Worm (Caenorhabditis elegans) whole organism, young adult: ENCODE data around the gene Y45G12B.2.

Experiments
- B0019.2 ChIP-seq: fragments of 200-800 bp; sonication (Bioruptor generic); conservative IDR thresholded peaks from 2 replicates; pipeline ENCODE4 v1.3.6; 2022; ENCODE audit warnings: missing genetic modification reagents, missing genetic modification characterization, missing compliant biosample characterization
- B0261.1 ChIP-seq: sonication (generic microtip); optimal IDR thresholded peaks from 2 replicates; lab custom pipeline; 2016; ENCODE audit warnings: mild to moderate bottlenecking, missing genetic modification characterization, moderate library complexity, missing compliant biosample characterization
- B0336.3 ChIP-seq: fragments of 200-800 bp; sonication (Bioruptor generic); IDR thresholded peaks from 2 replicates; pipeline ENCODE4 v1.3.6; 2022; ENCODE audit warnings: missing genetic modification characterization, missing compliant biosample characterization
- D2030.7 ChIP-seq: fragments of 200-800 bp; sonication (Bioruptor generic); IDR thresholded peaks from 2 replicates; pipeline ENCODE4 v1.3.6; 2022; ENCODE audit warnings: missing genetic modification reagents, missing genetic modification characterization, missing compliant biosample characterization
- F57C9.4 ChIP-seq: sonication (generic microtip); optimal IDR thresholded peaks from 2 replicates; lab custom pipeline; 2017; ENCODE audit warnings: mild to moderate bottlenecking, missing genetic modification characterization, missing compliant biosample characterization
- K11D2.4 ChIP-seq: fragments of 200-800 bp; sonication (Bioruptor generic); IDR thresholded peaks from 2 replicates; pipeline ENCODE4 v1.3.6; 2022; ENCODE audit warnings: missing genetic modification reagents, missing genetic modification characterization, missing compliant biosample characterization
- T26A5.8 ChIP-seq: sonication (generic microtip); optimal IDR thresholded peaks from 2 replicates; lab custom pipeline; 2016; ENCODE audit warnings: missing genetic modification characterization, missing compliant biosample characterization
- Y95B8A.8 ChIP-seq: fragments of 200-800 bp; sonication (Bioruptor generic); IDR thresholded peaks from 2 replicates; pipeline ENCODE4 v1.3.6; 2022; ENCODE audit warnings: missing genetic modification reagents, missing genetic modification characterization, missing compliant biosample characterization
- aptf-3 ChIP-seq: fragments of 200-800 bp; sonication (Bioruptor generic); IDR thresholded peaks from 2 replicates; pipeline ENCODE4 v1.3.6; 2022; ENCODE audit warnings: missing genetic modification characterization, missing compliant biosample characterization
- athp-1 ChIP-seq: sonication (generic microtip); optimal IDR thresholded peaks from 2 replicates; lab custom pipeline; 2017; ENCODE audit warnings: mild to moderate bottlenecking, missing genetic modification characterization, missing compliant biosample characterization
- attf-5 ChIP-seq: fragments of 200-800 bp; sonication (Bioruptor generic); optimal IDR thresholded peaks from 2 replicates; lab custom pipeline; 2018; ENCODE audit warnings: mild to moderate bottlenecking, missing genetic modification characterization, missing compliant biosample characterization
- attf-6 ChIP-seq: fragments of 200-800 bp; sonication (Bioruptor generic); IDR thresholded peaks from 2 replicates; pipeline ENCODE4 v1.3.6; 2022; ENCODE audit warnings: missing genetic modification reagents, missing genetic modification characterization, missing compliant biosample characterization
- bed-2 ChIP-seq: fragments of 200-800 bp; sonication (Bioruptor generic); IDR thresholded peaks from 2 replicates; pipeline ENCODE4 v1.3.6; 2022; ENCODE audit warnings: missing genetic modification reagents, missing genetic modification characterization, missing compliant biosample characterization
- cebp-1 ChIP-seq, 2 experiments: fragments of 200-800 bp in 1 of 2; sonication (Bioruptor generic) in 1 of 2; sonication (generic microtip) in 1 of 2; IDR thresholded peaks in 1 of 2; optimal IDR thresholded peaks in 1 of 2; 2 replicates each; pipeline versions ENCODE4 v1.3.6 to Lab custom; 2017 to 2022; ENCODE audit warnings: missing compliant biosample characterization in 2 of 2, missing genetic modification characterization in 2 of 2, mild to moderate bottlenecking in 1 of 2, missing genetic modification reagents in 1 of 2, moderate library complexity in 1 of 2
- cebp-2 ChIP-seq: fragments of 200-800 bp; sonication (Bioruptor generic); IDR thresholded peaks from 2 replicates; pipeline ENCODE4 v1.3.6; 2022; ENCODE audit warnings: missing genetic modification characterization, missing compliant biosample characterization
- ceh-91 ChIP-seq: fragments of 200-800 bp; sonication (Bioruptor generic); IDR thresholded peaks from 2 replicates; pipeline ENCODE4 v1.3.6; 2022; ENCODE audit warnings: missing genetic modification reagents, missing genetic modification characterization, missing compliant biosample characterization
- die-1 ChIP-seq: sonication (generic microtip); optimal IDR thresholded peaks from 2 replicates; lab custom pipeline; 2016; ENCODE audit warnings: missing genotype, mild to moderate bottlenecking, missing genetic modification characterization, missing compliant biosample characterization
- efl-1 ChIP-seq: fragments of 150-350 bp; optimal IDR thresholded peaks from 2 replicates; lab custom pipeline; 2014; ENCODE audit warnings: missing biosample characterization, missing genetic modification reagents, missing genetic modification characterization
- egl-44 ChIP-seq: fragments of 200-800 bp; sonication (Bioruptor generic); IDR thresholded peaks from 2 replicates; pipeline ENCODE4 v1.3.6; 2022; ENCODE audit warnings: missing genetic modification reagents, missing genetic modification characterization, missing compliant biosample characterization
- hlh-12 ChIP-seq: sonication (generic microtip); optimal IDR thresholded peaks from 2 replicates; lab custom pipeline; 2016; ENCODE audit warnings: missing genetic modification characterization, missing compliant biosample characterization
- hlh-26 ChIP-seq: fragments of 200-800 bp; sonication (Bioruptor generic); conservative IDR thresholded peaks from 2 replicates; pipeline ENCODE4 v1.3.6; 2022; ENCODE audit warnings: missing genetic modification reagents, missing genetic modification characterization, missing compliant biosample characterization
- hmg-1.2 ChIP-seq: fragments of 200-800 bp; sonication (Bioruptor generic); IDR thresholded peaks from 2 replicates; pipeline ENCODE4 v1.3.6; 2022; ENCODE audit warnings: missing genetic modification reagents, missing genetic modification characterization, missing compliant biosample characterization
- hmg-20 ChIP-seq: fragments of 200-800 bp; sonication (Bioruptor generic); IDR thresholded peaks from 2 replicates; pipeline ENCODE4 v1.3.6; 2022; ENCODE audit warnings: missing genetic modification reagents, missing genetic modification characterization, missing compliant biosample characterization
- let-607 ChIP-seq, 2 experiments: fragments of 200-800 bp in 1 of 2; sonication (Bioruptor generic) in 1 of 2; sonication (generic microtip) in 1 of 2; optimal IDR thresholded peaks; 2 replicates each; lab custom pipeline; 2016 to 2018; ENCODE audit warnings: mild to moderate bottlenecking in 2 of 2, missing compliant biosample characterization in 2 of 2, missing genetic modification characterization in 2 of 2, moderate library complexity in 2 of 2, missing genotype in 1 of 2
- lsy-27 ChIP-seq: sonication (generic microtip); optimal IDR thresholded peaks from 2 replicates; lab custom pipeline; 2017; ENCODE audit warnings: missing genetic modification characterization, mild to moderate bottlenecking, missing compliant biosample characterization, antibody characterized with exemption, missing genotype, borderline replicate concordance; ENCODE audit not compliant: insufficient read depth
- madf-6 ChIP-seq: fragments of 200-800 bp; sonication (Bioruptor generic); IDR thresholded peaks from 2 replicates; pipeline ENCODE4 v1.3.6; 2022; ENCODE audit warnings: missing genetic modification reagents, missing genetic modification characterization, missing compliant biosample characterization
- nfya-1 ChIP-seq: sonication (generic microtip); optimal IDR thresholded peaks from 2 replicates; lab custom pipeline; 2017; ENCODE audit warnings: antibody characterized with exemption, missing compliant biosample characterization, missing genetic modification characterization, borderline replicate concordance; ENCODE audit not compliant: insufficient read depth
- nhr-120 ChIP-seq: fragments of 200-800 bp; sonication (Bioruptor generic); IDR thresholded peaks from 2 replicates; pipeline ENCODE4 v1.3.6; 2022; ENCODE audit warnings: missing genetic modification characterization, missing compliant biosample characterization
- nhr-179 ChIP-seq: sonication (generic microtip); optimal IDR thresholded peaks from 2 replicates; lab custom pipeline; 2016; ENCODE audit warnings: mild to moderate bottlenecking, missing genetic modification characterization, missing compliant biosample characterization
- nhr-80 ChIP-seq: sonication (generic microtip); optimal IDR thresholded peaks from 2 replicates; lab custom pipeline; 2016; ENCODE audit warnings: missing genetic modification characterization, missing compliant biosample characterization
- nhr-90 ChIP-seq: sonication (generic microtip); optimal IDR thresholded peaks from 2 replicates; lab custom pipeline; 2016; ENCODE audit warnings: missing genotype, mild to moderate bottlenecking, missing genetic modification characterization, missing compliant biosample characterization
- repo-1 ChIP-seq: sonication (generic microtip); optimal IDR thresholded peaks from 2 replicates; lab custom pipeline; 2017; ENCODE audit warnings: mild to moderate bottlenecking, missing genetic modification characterization, missing compliant biosample characterization
- sea-2 ChIP-seq: fragments of 200-800 bp; sonication (Bioruptor generic); IDR thresholded peaks from 2 replicates; pipeline ENCODE4 v1.3.6; 2022; ENCODE audit warnings: missing genetic modification characterization, missing compliant biosample characterization
- snpc-1.1 ChIP-seq: sonication (generic microtip); optimal IDR thresholded peaks from 2 replicates; lab custom pipeline; 2017; ENCODE audit warnings: missing genetic modification characterization, mild to moderate bottlenecking, missing compliant biosample characterization, antibody characterized with exemption, moderate library complexity, missing genotype, missing genetic modification reagents; ENCODE audit not compliant: insufficient read depth
- snpc-4 ChIP-seq, 5 experiments: fragments of 150-350 bp in 1 of 5; sonication (generic microtip) in 4 of 5; optimal IDR thresholded peaks; 2 replicates each; lab custom pipeline; 2014 to 2018; ENCODE audit warnings: missing genetic modification characterization in 5 of 5, missing biosample characterization in 3 of 5, antibody characterized with exemption in 2 of 5, mild to moderate bottlenecking in 2 of 5, missing compliant biosample characterization in 2 of 5, missing genotype in 2 of 5, moderate library complexity in 2 of 5, missing genetic modification reagents in 1 of 5
- unc-130 ChIP-seq: sonication (generic microtip); optimal IDR thresholded peaks from 2 replicates; lab custom pipeline; 2016; ENCODE audit warnings: missing genetic modification reagents, missing genetic modification characterization, missing compliant biosample characterization
- ztf-18 ChIP-seq: sonication (generic microtip); optimal IDR thresholded peaks from 2 replicates; lab custom pipeline; 2016; ENCODE audit warnings: missing genotype, mild to moderate bottlenecking, missing genetic modification characterization, missing compliant biosample characterization
- ztf-22 ChIP-seq: fragments of 200-800 bp; sonication (Bioruptor generic); optimal IDR thresholded peaks from 2 replicates; lab custom pipeline; 2018; ENCODE audit warnings: mild to moderate bottlenecking, missing genetic modification characterization, moderate library complexity, missing compliant biosample characterization
- ztf-3 ChIP-seq: fragments of 200-800 bp; sonication (Bioruptor generic); optimal IDR thresholded peaks from 2 replicates; lab custom pipeline; 2018; ENCODE audit warnings: mild to moderate bottlenecking, missing genetic modification characterization, missing compliant biosample characterization

Gene Y45G12B.2

DNA sequence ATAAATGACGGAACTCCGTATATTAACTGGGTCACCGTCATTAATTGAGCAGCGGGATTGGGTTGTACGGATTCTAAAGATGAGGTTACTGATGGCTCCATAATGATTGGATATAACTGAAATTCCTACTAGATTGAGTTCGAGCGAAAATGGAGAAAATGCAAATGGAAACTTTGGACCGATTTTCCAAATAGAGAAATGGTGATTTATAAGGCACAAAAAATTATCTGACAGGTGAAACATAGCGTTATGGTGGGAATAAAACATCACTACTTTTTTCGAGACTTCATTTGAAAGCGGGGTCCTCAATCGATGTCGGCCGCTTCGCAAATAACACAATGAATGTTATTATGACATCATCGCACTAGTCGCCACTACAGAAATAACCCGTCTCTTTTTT lies 28.0 kb downstream of the Y45G12B.2 start, which contains the start of gene srg-60:
TSS of gene srg-60 (minus strand) at position 101 of the 400 bp plus-strand sequence.
- TF ChIP-seq attf-6 (GFP tag; lab: Robert Waterston, UW), result no peak
- no peak for TF ChIP-seq nhr-120
- no peak for TF ChIP-seq Y95B8A.8
- TF ChIP-seq madf-6, result no peak
- TF ChIP-seq nhr-90 (tag; lab: Kevin White, UChicago), result no peak
- no peak for TF ChIP-seq ztf-3 (GFP tag; lab: Kevin White, UChicago)
- TF ChIP-seq hlh-12 (tag; lab: Kevin White, UChicago), result no peak
- no peak for TF ChIP-seq ztf-18 (tag; lab: Kevin White, UChicago)
- no peak for TF ChIP-seq B0336.3 (GFP tag; lab: Robert Waterston, UW)
- no peak for TF ChIP-seq nhr-179 (tag; lab: Kevin White, UChicago)
- no peak for TF ChIP-seq egl-44 (GFP tag; lab: Robert Waterston, UW)
- TF ChIP-seq B0261.1 (tag; lab: Kevin White, UChicago), result no peak
- TF ChIP-seq efl-1 (GFP tag; lab: Kevin White, UChicago), result no peak
- no peak for TF ChIP-seq B0019.2 (GFP tag; lab: Robert Waterston, UW)
- TF ChIP-seq bed-2 (GFP tag; lab: Robert Waterston, UW), result no peak
- TF ChIP-seq aptf-3 (GFP tag; lab: Robert Waterston, UW), result no peak
- TF ChIP-seq D2030.7, result no peak
- no peak for TF ChIP-seq ztf-22
- no peak for TF ChIP-seq die-1 (tag; lab: Kevin White, UChicago)
- TF ChIP-seq let-607 (tag; optimal IDR thresholded peaks at IDR 0.05; lab: Kevin White, UChicago), result no peak

DNA sequence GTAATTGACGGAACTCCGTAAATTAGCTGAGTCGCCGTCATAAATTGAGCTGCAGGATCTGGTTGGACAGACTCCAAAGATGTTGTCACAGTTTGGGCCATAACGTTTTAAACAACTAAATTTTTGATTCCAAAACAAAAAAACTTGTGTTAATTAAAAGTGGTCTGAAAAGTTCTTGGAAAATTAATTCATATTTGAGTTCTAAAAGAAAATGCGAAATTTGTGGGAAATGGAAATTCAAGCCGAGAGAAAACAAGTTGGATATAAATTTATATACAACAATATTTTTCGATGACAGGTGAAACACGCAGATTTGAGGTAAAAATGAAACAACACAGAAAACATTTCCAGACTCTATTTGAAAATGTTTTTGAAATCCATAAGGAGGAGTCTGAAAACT lies 30.7 kb downstream of the Y45G12B.2 start, which contains the start of gene srg-59:
TSS of gene srg-59 (minus strand) at position 101 of the 400 bp plus-strand sequence.
- TF ChIP-seq sea-2 (GFP tag; lab: Robert Waterston, UW) (no peak), attf-6 (GFP tag; lab: Robert Waterston, UW) (no peak), attf-5 (GFP tag; lab: Kevin White, UChicago) (no peak), snpc-4 (GFP tag; optimal IDR thresholded peaks at IDR 0.05; lab: Kevin White, UChicago) (no peak), snpc-4 (tag; optimal IDR thresholded peaks at IDR 0.05; lab: Kevin White, UChicago) (no peak), cebp-1 (GFP tag; IDR thresholded peaks at IDR 0.05; lab: Robert Waterston, UW) (no peak), cebp-1 (tag; optimal IDR thresholded peaks at IDR 0.05; lab: Kevin White, UChicago) (no peak)

ce11 chrV:2727101-2727500 lies 32.5 kb downstream of the Y45G12B.2 start, which contains the start of gene str-13:
Gene str-13, minus strand, starts transcription at chrV:2727201.
- TF ChIP-seq nhr-80, result no peak
- TF ChIP-seq hmg-20, result no peak
- TF ChIP-seq repo-1 (tag; lab: Kevin White, UChicago), result no peak
- no peak for TF ChIP-seq K11D2.4
- TF ChIP-seq unc-130 (GFP tag; lab: Kevin White, UChicago), result no peak
- no peak for TF ChIP-seq F57C9.4
- no peak for TF ChIP-seq athp-1 (tag; lab: Kevin White, UChicago)
- no peak for TF ChIP-seq hmg-1.2 (GFP tag; lab: Robert Waterston, UW)
- TF ChIP-seq T26A5.8 (tag; lab: Kevin White, UChicago), result no peak
- no peak for TF ChIP-seq hlh-26 (GFP tag; lab: Robert Waterston, UW)
- TF ChIP-seq ceh-91 (GFP tag; lab: Robert Waterston, UW), result no peak
- no peak for TF ChIP-seq nfya-1 (tag; lab: Kevin White, UChicago)
- no peak for TF ChIP-seq lsy-27 (tag; lab: Kevin White, UChicago)
- no peak for TF ChIP-seq cebp-2
- no peak for TF ChIP-seq snpc-1.1
